Fruit fly (Drosophila melanogaster) whole organism, embryonic: Measurements from ENCODE around the gene CG4972.

Source experiments
- Bdp1 ChIP-seq: fragments of 200-800 bp; sonication (Bioruptor generic); optimal IDR thresholded peaks from 3 replicates; lab custom pipeline; 2016; ENCODE audit warnings: missing biosample characterization, missing genetic modification characterization
- CG10267 ChIP-seq: fragments of 200-800 bp; sonication (Bioruptor generic); optimal IDR thresholded peaks from 2 replicates; lab custom pipeline; 2018; ENCODE audit warnings: missing biosample characterization, mild to moderate bottlenecking, missing genetic modification characterization, moderate library complexity
- CG10366 ChIP-seq: fragments of 200-800 bp; sonication (Bioruptor generic); IDR thresholded peaks from 2 replicates; pipeline ENCODE4 v1.3.6; 2022; ENCODE audit warnings: missing biosample characterization, missing genetic modification characterization
- CG10543 ChIP-seq: fragments of 200-800 bp; sonication (Bioruptor generic); optimal IDR thresholded peaks from 3 replicates; lab custom pipeline; 2017; ENCODE audit warnings: missing biosample characterization, mild to moderate bottlenecking, missing genetic modification characterization, moderate library complexity
- CG11723 ChIP-seq: fragments of 200-800 bp; sonication (Bioruptor generic); optimal IDR thresholded peaks from 2 replicates; lab custom pipeline; 2017; ENCODE audit warnings: missing biosample characterization, mild to moderate bottlenecking, missing genetic modification characterization
- CG12155 ChIP-seq: fragments of 200-800 bp; sonication (Bioruptor generic); optimal IDR thresholded peaks from 3 replicates; lab custom pipeline; 2016; ENCODE audit warnings: missing biosample characterization, missing genetic modification characterization
- CG13123 ChIP-seq: fragments of 200-800 bp; sonication (Bioruptor generic); optimal IDR thresholded peaks from 2 replicates; lab custom pipeline; 2016; ENCODE audit warnings: missing biosample characterization, missing genetic modification characterization
- CG13424 ChIP-seq: fragments of 200-800 bp; sonication (Bioruptor generic); optimal IDR thresholded peaks from 2 replicates; lab custom pipeline; 2019; ENCODE audit warnings: missing biosample characterization, mild to moderate bottlenecking, missing genetic modification characterization, moderate library complexity
- CG15011 ChIP-seq: fragments of 200-800 bp; sonication (Bioruptor generic); optimal IDR thresholded peaks from 3 replicates; lab custom pipeline; 2018; ENCODE audit warnings: missing biosample characterization, mild to moderate bottlenecking, missing genetic modification characterization
- CG15269 ChIP-seq: fragments of 200-800 bp; sonication (Bioruptor generic); optimal IDR thresholded peaks from 2 replicates; lab custom pipeline; 2018; ENCODE audit warnings: missing biosample characterization, mild to moderate bottlenecking, missing genetic modification characterization, moderate library complexity
- CG15514 ChIP-seq: fragments of 200-800 bp; sonication (Bioruptor generic); optimal IDR thresholded peaks from 3 replicates; lab custom pipeline; 2017; ENCODE audit warnings: missing biosample characterization, missing genetic modification characterization, mild to moderate bottlenecking, moderate library complexity, missing genetic modification reagents
- CG1602 ChIP-seq: fragments of 200-800 bp; sonication (Bioruptor generic); optimal IDR thresholded peaks from 3 replicates; lab custom pipeline; 2016; ENCODE audit warnings: missing biosample characterization, missing genetic modification characterization
- CG2120 ChIP-seq: fragments of 200-800 bp; sonication (Bioruptor generic); optimal IDR thresholded peaks from 3 replicates; lab custom pipeline; 2016; ENCODE audit warnings: missing biosample characterization, missing genetic modification characterization
- CG31365 ChIP-seq: fragments of 200-800 bp; sonication (Bioruptor generic); optimal IDR thresholded peaks from 2 replicates; lab custom pipeline; 2018; ENCODE audit warnings: missing biosample characterization, mild to moderate bottlenecking, missing genetic modification characterization
- CG3407 ChIP-seq: fragments of 200-800 bp; sonication (Bioruptor generic); optimal IDR thresholded peaks from 2 replicates; lab custom pipeline; 2018; ENCODE audit warnings: missing biosample characterization, mild to moderate bottlenecking, missing genetic modification characterization
- CG34422 ChIP-seq: fragments of 200-800 bp; sonication (Bioruptor generic); IDR thresholded peaks from 3 replicates; pipeline ENCODE4 v1.3.6; 2022; ENCODE audit warnings: missing biosample characterization, missing genetic modification characterization
- CG4730 ChIP-seq: fragments of 200-800 bp; sonication (Bioruptor generic); IDR thresholded peaks from 2 replicates; pipeline ENCODE4 v1.3.6; 2022; ENCODE audit warnings: missing biosample characterization, missing genetic modification characterization
- CG4854 ChIP-seq: fragments of 200-800 bp; sonication (Bioruptor generic); optimal IDR thresholded peaks from 2 replicates; lab custom pipeline; 2016; ENCODE audit warnings: missing biosample characterization, missing genetic modification characterization, inconsistent platforms
- CG5180 ChIP-seq: fragments of 200-800 bp; sonication (Bioruptor generic); optimal IDR thresholded peaks from 3 replicates; lab custom pipeline; 2017; ENCODE audit warnings: missing biosample characterization, missing genetic modification characterization, mild to moderate bottlenecking, moderate library complexity, missing genetic modification reagents
- CG6854 ChIP-seq: fragments of 200-800 bp; sonication (Bioruptor generic); optimal IDR thresholded peaks from 3 replicates; lab custom pipeline; 2017; ENCODE audit warnings: missing biosample characterization, mild to moderate bottlenecking, missing genetic modification characterization
- CG8089 ChIP-seq: fragments of 200-800 bp; sonication (Bioruptor generic); optimal IDR thresholded peaks from 3 replicates; lab custom pipeline; 2016; ENCODE audit warnings: missing biosample characterization, missing genetic modification characterization
- CG8388 ChIP-seq: fragments of 200-800 bp; sonication (Bioruptor generic); optimal IDR thresholded peaks from 2 replicates; lab custom pipeline; 2019; ENCODE audit warnings: missing biosample characterization, mild to moderate bottlenecking, missing genetic modification characterization, moderate library complexity
- CG8924 ChIP-seq: fragments of 200-800 bp; optimal IDR thresholded peaks from 3 replicates; lab custom pipeline; 2019; ENCODE audit warnings: missing biosample characterization, mild to moderate bottlenecking, missing genetic modification characterization, moderate library complexity
- Camta ChIP-seq: fragments of 200-800 bp; sonication (Bioruptor generic); optimal IDR thresholded peaks from 2 replicates; lab custom pipeline; 2016; ENCODE audit warnings: missing biosample characterization, missing genetic modification characterization
- CkIIα-i1 ChIP-seq: fragments of 200-800 bp; sonication (Bioruptor generic); IDR thresholded peaks from 2 replicates; pipeline ENCODE4 v1.3.6; 2022; ENCODE audit warnings: missing biosample characterization, missing genetic modification characterization
- CrebB ChIP-seq: fragments of 200-800 bp; sonication (Bioruptor generic); optimal IDR thresholded peaks from 3 replicates; lab custom pipeline; 2018; ENCODE audit warnings: missing biosample characterization, mild to moderate bottlenecking, missing genetic modification characterization
- Doc3 ChIP-seq: fragments of 200-800 bp; sonication (Bioruptor generic); IDR thresholded peaks from 3 replicates; pipeline ENCODE4 v1.3.6; 2022; ENCODE audit warnings: missing biosample characterization, missing genetic modification characterization; ENCODE audit not compliant: partially characterized antibody
- E2f1 ChIP-seq: fragments of 200-800 bp; sonication (Bioruptor generic); IDR thresholded peaks from 2 replicates; pipeline ENCODE4 v1.3.6; 2022; ENCODE audit warnings: missing biosample characterization, missing genetic modification characterization
- Gsc ChIP-seq: fragments of 200-800 bp; sonication (Bioruptor generic); IDR thresholded peaks from 2 replicates; pipeline ENCODE4 v1.3.6; 2022; ENCODE audit warnings: missing biosample characterization, missing genetic modification characterization
- Hr39 ChIP-seq: fragments of >200 bp; optimal IDR thresholded peaks from 2 replicates; lab custom pipeline; 2017
- Sry-δ ChIP-seq: fragments of 200-800 bp; sonication (Bioruptor generic); optimal IDR thresholded peaks from 2 replicates; lab custom pipeline; 2016; ENCODE audit warnings: missing biosample characterization, missing genetic modification characterization
- TFAM ChIP-seq: fragments of 200-800 bp; sonication (Bioruptor generic); optimal IDR thresholded peaks from 2 replicates; lab custom pipeline; 2017; ENCODE audit warnings: missing biosample characterization, missing genetic modification characterization, inconsistent platforms
- crol ChIP-seq: fragments of 200-800 bp; sonication (Bioruptor generic); IDR thresholded peaks from 2 replicates; pipeline ENCODE4 v1.3.6; 2022; ENCODE audit warnings: missing biosample characterization, missing genetic modification characterization
- dimm ChIP-seq: fragments of 200-800 bp; sonication (Bioruptor generic); IDR thresholded peaks from 2 replicates; pipeline ENCODE4 v1.3.6; 2022; ENCODE audit warnings: missing biosample characterization, missing genetic modification characterization
- eve ChIP-seq, 2 experiments: fragments of >200 bp; optimal IDR thresholded peaks; 2 replicates each; lab custom pipeline; 2017; ENCODE audit warnings: missing biosample characterization in 2 of 2, missing genetic modification characterization in 2 of 2
- fd96Cb ChIP-seq: fragments of 200-800 bp; sonication (Bioruptor generic); optimal IDR thresholded peaks from 2 replicates; lab custom pipeline; 2018; ENCODE audit warnings: missing biosample characterization, mild to moderate bottlenecking, missing genetic modification characterization, moderate library complexity
- gce ChIP-seq: fragments of 200-800 bp; sonication (Bioruptor generic); IDR thresholded peaks from 3 replicates; pipeline ENCODE4 v1.3.6; 2022; ENCODE audit warnings: missing biosample characterization, missing genetic modification characterization
- gcm2 ChIP-seq: fragments of 200-800 bp; sonication (Bioruptor generic); optimal IDR thresholded peaks from 2 replicates; lab custom pipeline; 2016; ENCODE audit warnings: missing biosample characterization, missing genetic modification characterization
- gfzf ChIP-seq: fragments of 200-800 bp; sonication (Bioruptor generic); optimal IDR thresholded peaks from 2 replicates; lab custom pipeline; 2016; ENCODE audit warnings: missing biosample characterization, mild to moderate bottlenecking, missing genetic modification characterization, moderate library complexity
- grau ChIP-seq: fragments of 200-800 bp; optimal IDR thresholded peaks from 3 replicates; lab custom pipeline; 2019; ENCODE audit warnings: missing biosample characterization, mild to moderate bottlenecking, missing genetic modification characterization, moderate library complexity
- h ChIP-seq: fragments of >200 bp; optimal IDR thresholded peaks from 2 replicates; lab custom pipeline; 2017
- kay ChIP-seq: fragments of 200-800 bp; sonication (Bioruptor generic); optimal IDR thresholded peaks from 2 replicates; lab custom pipeline; 2016; ENCODE audit warnings: missing biosample characterization, missing genetic modification characterization
- knrl ChIP-seq: fragments of 200-800 bp; sonication (Bioruptor generic); IDR thresholded peaks from 3 replicates; pipeline ENCODE4 v1.3.6; 2022; ENCODE audit warnings: missing biosample characterization, missing genetic modification characterization; ENCODE audit not compliant: partially characterized antibody
- lab ChIP-seq: fragments of 200-800 bp; sonication (Bioruptor generic); optimal IDR thresholded peaks from 3 replicates; lab custom pipeline; 2017; ENCODE audit warnings: missing biosample characterization, missing genetic modification characterization, mild to moderate bottlenecking, moderate library complexity, missing genetic modification reagents
- lilli ChIP-seq: fragments of 200-800 bp; sonication (Bioruptor generic); optimal IDR thresholded peaks from 3 replicates; lab custom pipeline; 2016; ENCODE audit warnings: missing biosample characterization, missing genetic modification characterization
- lov ChIP-seq, 2 experiments: fragments of 200-800 bp in 1 of 2; fragments of >200 bp in 1 of 2; sonication (Bioruptor generic) in 1 of 2; IDR thresholded peaks in 1 of 2; optimal IDR thresholded peaks in 1 of 2; 2 replicates in 1 of 2; 3 replicates in 1 of 2; pipeline versions ENCODE4 v1.3.6 to Lab custom; 2017 to 2022; ENCODE audit warnings: missing biosample characterization in 1 of 2, missing genetic modification characterization in 1 of 2
- peb ChIP-seq: fragments of 200-800 bp; sonication (Bioruptor generic); IDR thresholded peaks from 2 replicates; pipeline ENCODE4 v1.3.6; 2022; ENCODE audit warnings: missing biosample characterization, missing genetic modification characterization
- psq ChIP-seq: fragments of 200-800 bp; sonication (Bioruptor generic); optimal IDR thresholded peaks from 2 replicates; lab custom pipeline; 2017; ENCODE audit warnings: missing biosample characterization, missing genetic modification characterization
- rib ChIP-seq: fragments of 200-800 bp; sonication (Bioruptor generic); IDR thresholded peaks from 2 replicates; pipeline ENCODE4 v1.3.6; 2022; ENCODE audit warnings: missing biosample characterization, missing genetic modification characterization
- ro ChIP-seq: fragments of 200-800 bp; sonication (Bioruptor generic); IDR thresholded peaks from 2 replicates; pipeline ENCODE4 v1.3.6; 2022; ENCODE audit warnings: missing biosample characterization, missing genetic modification characterization
- seq ChIP-seq: fragments of 200-800 bp; sonication (Bioruptor generic); IDR thresholded peaks from 2 replicates; pipeline ENCODE4 v1.3.6; 2022; ENCODE audit warnings: missing biosample characterization, missing genetic modification characterization
- vfl ChIP-seq: fragments of 200-800 bp; sonication (Bioruptor generic); optimal IDR thresholded peaks from 2 replicates; lab custom pipeline; 2016; ENCODE audit warnings: missing biosample characterization, missing genetic modification characterization
- yki ChIP-seq: fragments of >200 bp; optimal IDR thresholded peaks from 3 replicates; lab custom pipeline; 2018

The CG4972 gene

DNA sequence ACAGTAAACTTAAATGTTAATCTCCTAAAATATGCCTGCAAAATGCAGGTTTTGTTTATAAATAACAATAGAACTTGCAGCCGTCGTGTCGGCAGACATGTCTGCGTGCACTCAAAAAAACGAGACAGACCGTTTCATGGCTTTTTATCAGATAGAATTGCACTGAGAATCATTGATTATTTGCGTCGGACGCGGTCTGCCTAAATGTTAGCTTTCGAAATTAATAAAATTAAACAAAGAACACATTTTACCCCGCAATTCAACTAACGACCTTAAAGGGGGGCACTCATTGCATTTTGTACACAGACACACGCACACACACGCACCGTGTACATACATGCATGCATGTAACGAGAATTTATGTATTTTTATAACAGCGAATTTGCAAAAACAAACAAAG lies 37.7 kb upstream of the CG4972 start (continued):
- TF ChIP-seq CG15514 (GFP tag; lab: Kevin White, UChicago) = no peak
- TF ChIP-seq rib (GFP tag; lab: Robert Waterston, UW) = no peak
- no peak for TF ChIP-seq vfl (GFP tag; lab: Kevin White, UChicago)
- TF ChIP-seq CG31365 (tag; lab: Kevin White, UChicago) = no peak
- TF ChIP-seq CkIIα-i1 (GFP tag; lab: Robert Waterston, UW) = no peak
- no peak for TF ChIP-seq CG8924 (tag; lab: Kevin White, UChicago)
- no peak for TF ChIP-seq dimm
- no peak for TF ChIP-seq CG2120
- no peak for TF ChIP-seq CG15269 (tag; lab: Kevin White, UChicago)
- TF ChIP-seq peb (GFP tag; lab: Robert Waterston, UW) = peak; percentile 11; the same call in 1 of the 2 replicates
- no peak for TF ChIP-seq knrl
- TF ChIP-seq CG12155 = no peak
- no peak for TF ChIP-seq CG11723 (GFP tag; lab: Kevin White, UChicago)
- no peak for TF ChIP-seq ro (GFP tag; lab: Robert Waterston, UW)
- TF ChIP-seq Sry-δ (GFP tag; lab: Kevin White, UChicago) = no peak
- no peak for TF ChIP-seq CG1602 (GFP tag; lab: Kevin White, UChicago)
- TF ChIP-seq fd96Cb (tag; lab: Kevin White, UChicago) = no peak
- TF ChIP-seq seq (GFP tag; lab: Robert Waterston, UW) = no peak
- TF ChIP-seq TFAM (GFP tag; lab: Kevin White, UChicago) = no peak
- TF ChIP-seq CG4730 (GFP tag; lab: Robert Waterston, UW) = no peak
- no peak for TF ChIP-seq Doc3 (GFP tag; lab: Robert Waterston, UW)
- no peak for TF ChIP-seq Hr39
- TF ChIP-seq Gsc (GFP tag; lab: Robert Waterston, UW) = no peak
- TF ChIP-seq lilli (GFP tag; lab: Kevin White, UChicago) = no peak
- no peak for TF ChIP-seq yki
- no peak for TF ChIP-seq lov (optimal IDR thresholded peaks at IDR 0.05; lab: Kevin White, UChicago)
- 0 out of 3 replicates have a peak, but pooled peaks have one; percentile 21 for TF ChIP-seq lov (GFP tag; IDR thresholded peaks at IDR 0.05; lab: Robert Waterston, UW)
- TF ChIP-seq CG4854 = no peak
- TF ChIP-seq CG13424 (tag; lab: Kevin White, UChicago) = no peak
- TF ChIP-seq CG10366 (GFP tag; lab: Robert Waterston, UW) = no peak
- no peak for TF ChIP-seq lab (GFP tag; lab: Kevin White, UChicago)
- no peak for TF ChIP-seq CG10267
- TF ChIP-seq gfzf (GFP tag; lab: Kevin White, UChicago) = no peak
- TF ChIP-seq CG6854 (GFP tag; lab: Kevin White, UChicago) = no peak
- TF ChIP-seq CG3407 = peak; percentile 18
- peak; percentile 46; the same call in 1 of the 3 replicates for TF ChIP-seq CG34422
- TF ChIP-seq eve (GFP tag; optimal IDR thresholded peaks at IDR 0.05; lab: Kevin White, UChicago) = peak in 1 of 2 experiments; percentile 81
- TF ChIP-seq gce (GFP tag; lab: Robert Waterston, UW) = 0 out of 3 replicates have a peak, but pooled peaks have one; percentile 19
- TF ChIP-seq CG5180 (GFP tag; lab: Kevin White, UChicago) = no peak
- no peak for TF ChIP-seq CG8388 (GFP tag; lab: Kevin White, UChicago)
- no peak for TF ChIP-seq grau (tag; lab: Kevin White, UChicago)
- TF ChIP-seq E2f1 (GFP tag; lab: Robert Waterston, UW) = peak; percentile 38; the same call in 1 of the 2 replicates
- TF ChIP-seq crol (GFP tag; lab: Robert Waterston, UW) = no peak
- TF ChIP-seq psq (GFP tag; lab: Kevin White, UChicago) = no peak
- no peak for TF ChIP-seq CrebB (tag; lab: Kevin White, UChicago)
- no peak for TF ChIP-seq CG13123 (GFP tag; lab: Kevin White, UChicago)
- peak; percentile 23 for TF ChIP-seq Camta
- no peak for TF ChIP-seq h
- TF ChIP-seq kay = no peak
- no peak for TF ChIP-seq CG10543 (GFP tag; lab: Kevin White, UChicago)
- no peak for TF ChIP-seq CG8089 (GFP tag; lab: Kevin White, UChicago)
- no peak for TF ChIP-seq gcm2 (GFP tag; lab: Kevin White, UChicago)
- no peak for TF ChIP-seq CG15011 (GFP tag; lab: Kevin White, UChicago)
- TF ChIP-seq Bdp1 (GFP tag; lab: Kevin White, UChicago) = no peak
